Worm (Caenorhabditis elegans) whole organism, midembryonic: Measurements from ENCODE around the gene sra-28.

Experiments
- cog-1 ChIP-seq: sonication (generic microtip); optimal IDR thresholded peaks from 2 replicates; lab custom pipeline; 2016; ENCODE audit warnings: missing genetic modification characterization, missing compliant biosample characterization
- ztf-29 ChIP-seq: fragments of 200-800 bp; sonication (Bioruptor generic); IDR thresholded peaks from 2 replicates; pipeline ENCODE4 v1.3.6; 2022; ENCODE audit warnings: missing genetic modification reagents, missing genetic modification characterization, missing compliant biosample characterization

DNA sequence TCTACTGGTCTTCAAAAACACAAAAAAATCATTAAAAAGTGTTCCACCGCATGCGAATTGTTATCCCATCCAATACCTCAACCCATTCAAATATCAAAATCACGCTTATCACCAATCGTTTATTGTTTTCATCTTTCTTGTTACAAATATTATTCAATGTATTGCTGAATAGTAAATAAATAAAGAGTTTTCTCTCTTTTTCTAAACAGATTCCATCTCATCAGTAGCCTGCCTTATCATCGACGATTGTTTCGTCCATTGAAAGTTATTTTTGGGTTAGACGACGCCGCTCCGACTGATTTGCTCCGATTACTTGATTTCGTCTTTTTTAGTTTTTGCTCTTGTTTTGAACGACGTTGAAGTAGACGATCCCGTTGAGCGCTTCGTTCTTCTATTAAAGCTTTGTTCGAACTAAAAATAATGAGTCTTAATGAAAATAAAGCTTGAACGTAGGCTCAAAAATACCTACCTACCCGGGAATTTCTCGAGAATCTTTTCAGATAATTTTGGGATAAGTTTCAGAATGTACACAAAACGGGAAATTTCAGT, 47.4 kb downstream of the sra-28 start:
- TF ChIP-seq ztf-29 (GFP tag; lab: Robert Waterston, UW) = no peak
- TF ChIP-seq cog-1 (tag; lab: Kevin White, UChicago) = no peak
